Worm (Caenorhabditis elegans): ENCODE measurements around the gene cit-1.2.
"Not testable (repeated sequence)": the region's sequence is repeated elsewhere in the genome, so short reads cannot be mapped to it uniquely, and the experiment has no call there.

cit-1.2 gene

ce11 chrIII:8010260-8010822 lies at the start of gene cit-1.2:
TSS of gene cit-1.2 (plus strand) at chrIII:8010772.
- TF ChIP-seq ceh-13 (GFP tag; optimal IDR thresholded peaks at IDR 0.05), result no peak
- no peak for TF ChIP-seq flt-1 (GFP tag; IDR thresholded peaks at IDR 0.05)
- TF ChIP-seq ama-1 (optimal IDR thresholded peaks at IDR 0.05), result no peak
- TF ChIP-seq tra-4 (tag; optimal IDR thresholded peaks at IDR 0.05), result no peak
- TF ChIP-seq hnd-1 (tag; optimal IDR thresholded peaks at IDR 0.05), result no peak
- no peak for TF ChIP-seq ceh-36 (tag; optimal IDR thresholded peaks at IDR 0.05)
- no peak for TF ChIP-seq sea-1 (GFP tag; conservative IDR thresholded peaks at IDR 0.05)
- TF ChIP-seq tbx-11 (GFP tag; IDR thresholded peaks at IDR 0.05), result no peak
- no peak for TF ChIP-seq pes-1 (GFP tag; IDR thresholded peaks at IDR 0.05)
- no peak for TF ChIP-seq aly-1 (tag; optimal IDR thresholded peaks at IDR 0.05)
- no peak for TF ChIP-seq hmbx-1 (tag; optimal IDR thresholded peaks at IDR 0.05)
- TF ChIP-seq ets-7 (tag; optimal IDR thresholded peaks at IDR 0.05), result no peak
- TF ChIP-seq tbx-37 (GFP tag; conservative IDR thresholded peaks at IDR 0.05), result no peak
- no peak for TF ChIP-seq scrt-1 (GFP tag; IDR thresholded peaks at IDR 0.05)
- no peak for TF ChIP-seq hmg-4 (GFP tag; optimal IDR thresholded peaks at IDR 0.05)
- TF ChIP-seq B0310.2 (tag; optimal IDR thresholded peaks at IDR 0.05), result no peak
- no peak for TF ChIP-seq F13C5.2 (tag; optimal IDR thresholded peaks at IDR 0.05)

ce11 chrIII:7962641-7963040 lies 47.9 kb upstream of the cit-1.2 start, which contains the start of gene F54H12.4:
TSS of gene F54H12.4 (minus strand) at chrIII:7962741.
- TF ChIP-seq ets-7 (tag; optimal IDR thresholded peaks at IDR 0.05); sea-1 (GFP tag; conservative IDR thresholded peaks at IDR 0.05); ama-1 (optimal IDR thresholded peaks at IDR 0.05): not testable (repeated sequence)

DNA sequence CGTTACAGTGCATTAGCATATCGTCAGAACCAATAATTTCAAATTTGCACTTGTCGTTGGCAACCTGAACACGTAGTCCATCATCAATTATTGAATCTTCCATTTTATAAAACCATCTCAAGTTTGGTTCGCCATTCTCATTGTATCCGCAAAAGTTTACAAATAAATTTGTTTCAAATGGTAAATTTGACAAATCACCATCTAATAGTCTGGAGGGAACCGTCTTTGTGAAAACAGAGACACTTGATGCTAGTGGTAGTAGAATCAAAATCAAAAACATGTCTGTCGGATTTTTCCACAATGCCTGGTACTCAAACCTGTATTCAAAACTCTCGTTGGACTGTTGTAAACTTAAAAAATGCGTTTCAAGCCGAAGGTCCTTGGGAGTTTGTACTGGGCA lies 46.3 kb upstream of the cit-1.2 start, which contains the start of gene F54H12.2:
TSS of gene F54H12.2 (plus strand) at position 301 of the 400 bp plus-strand sequence.
- TF ChIP-seq pes-1 (GFP tag; IDR thresholded peaks at IDR 0.05); hnd-1 (tag; optimal IDR thresholded peaks at IDR 0.05); hmg-4 (GFP tag; optimal IDR thresholded peaks at IDR 0.05): not testable (repeated sequence)

DNA sequence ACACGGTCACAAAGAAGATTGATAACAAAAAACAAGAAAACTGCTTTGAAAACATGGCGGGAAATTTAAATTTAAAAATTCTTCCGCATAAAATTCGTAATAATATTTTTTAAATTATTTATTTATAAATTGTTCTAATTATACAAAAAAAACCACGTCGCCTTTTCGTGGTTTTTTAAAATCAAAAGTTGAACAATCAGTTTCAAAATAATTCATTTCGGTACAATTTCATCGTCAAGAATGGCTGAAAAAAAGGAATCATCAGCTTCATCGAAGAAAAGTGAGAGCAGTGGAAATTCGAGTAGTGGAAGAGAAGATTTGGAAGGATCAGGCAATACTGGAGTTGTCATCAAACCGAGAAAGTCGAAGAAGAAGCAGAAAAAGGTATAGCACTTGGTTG lies 41.5 kb upstream of the cit-1.2 start, which contains the start of the genes F54H12.8 and F54H12.7:
TSS of gene F54H12.8 (minus strand) at position 101 of the 400 bp plus-strand sequence.
TSS of gene F54H12.7 (plus strand) at position 229 of the 400 bp plus-strand sequence.
- no peak for TF ChIP-seq aly-1 (tag; optimal IDR thresholded peaks at IDR 0.05)
- no peak for TF ChIP-seq B0310.2 (tag; optimal IDR thresholded peaks at IDR 0.05)
- TF ChIP-seq tbx-11 (GFP tag; IDR thresholded peaks at IDR 0.05), result no peak
- TF ChIP-seq tbx-37 (GFP tag; conservative IDR thresholded peaks at IDR 0.05), result no peak

DNA sequence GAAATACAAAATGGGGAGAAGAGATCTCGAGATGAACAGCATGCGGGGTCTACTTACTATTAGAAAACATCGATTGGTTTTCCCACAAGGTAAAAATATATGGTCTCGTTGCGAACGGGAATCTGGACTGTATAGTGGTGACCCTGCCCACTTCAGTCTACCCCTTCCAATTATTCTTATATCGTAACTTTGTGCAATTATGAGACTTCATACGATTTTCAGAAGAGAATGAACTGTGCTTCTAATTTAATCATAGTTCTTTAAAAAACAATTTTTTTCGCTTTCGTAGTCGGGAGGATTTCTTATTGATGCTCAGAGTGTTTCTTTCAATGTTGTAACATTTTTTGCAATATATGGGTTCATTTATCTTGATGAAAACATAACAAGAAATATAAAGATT lies 38.5 kb upstream of the cit-1.2 start, which contains the start of gene F54H12.5:
TSS of gene F54H12.5 (minus strand) at position 101 of the 400 bp plus-strand sequence.
- TF ChIP-seq ceh-36 (tag; optimal IDR thresholded peaks at IDR 0.05) (no peak), ets-7 (tag; optimal IDR thresholded peaks at IDR 0.05) (no peak), flt-1 (GFP tag; IDR thresholded peaks at IDR 0.05) (no peak), ama-1 (optimal IDR thresholded peaks at IDR 0.05) (no peak), hnd-1 (tag; optimal IDR thresholded peaks at IDR 0.05) (no peak), sea-1 (GFP tag; conservative IDR thresholded peaks at IDR 0.05) (no peak), tbx-37 (GFP tag; conservative IDR thresholded peaks at IDR 0.05) (no peak), scrt-1 (GFP tag; IDR thresholded peaks at IDR 0.05) (no peak)

DNA sequence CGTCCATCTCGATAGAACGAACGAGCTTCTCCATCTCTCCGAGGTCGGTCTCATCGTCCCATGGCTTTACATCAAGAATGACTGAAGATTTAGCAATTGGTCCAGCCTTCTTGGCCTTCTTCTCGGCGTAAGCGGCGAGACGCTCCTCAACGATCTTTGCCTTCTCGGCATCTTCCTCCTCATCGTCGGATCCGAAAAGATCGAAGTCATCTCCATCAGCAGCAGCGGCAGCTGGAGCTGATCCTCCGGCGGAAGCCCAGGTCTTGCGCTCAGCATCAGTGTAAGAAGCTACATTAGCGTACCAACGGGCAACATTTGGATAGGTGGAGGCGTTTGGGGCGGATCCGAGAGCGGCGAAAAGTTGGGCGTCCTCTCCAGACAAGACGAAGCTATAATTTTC lies 37.9 kb upstream of the cit-1.2 start:
- TF ChIP-seq tbx-11 (GFP tag; IDR thresholded peaks at IDR 0.05) (no peak), scrt-1 (GFP tag; IDR thresholded peaks at IDR 0.05) (no peak), aly-1 (tag; optimal IDR thresholded peaks at IDR 0.05) (no peak), tbx-37 (GFP tag; conservative IDR thresholded peaks at IDR 0.05) (no peak), ceh-36 (tag; optimal IDR thresholded peaks at IDR 0.05) (no peak), flt-1 (GFP tag; IDR thresholded peaks at IDR 0.05) (no peak), B0310.2 (tag; optimal IDR thresholded peaks at IDR 0.05) (no peak), ceh-13 (GFP tag; optimal IDR thresholded peaks at IDR 0.05) (no peak), hmg-4 (GFP tag; optimal IDR thresholded peaks at IDR 0.05) (no peak), ama-1 (optimal IDR thresholded peaks at IDR 0.05) (no peak), pes-1 (GFP tag; IDR thresholded peaks at IDR 0.05) (no peak), ets-7 (tag; optimal IDR thresholded peaks at IDR 0.05) (no peak), F13C5.2 (tag; optimal IDR thresholded peaks at IDR 0.05) (no peak), hmbx-1 (tag; optimal IDR thresholded peaks at IDR 0.05) (no peak), tra-4 (tag; optimal IDR thresholded peaks at IDR 0.05) (no peak)

ce11 chrIII:7973201-7973767 lies 37.3 kb upstream of the cit-1.2 start, which contains the start of the genes eef-1B.1 and aco-2:
TSS of gene eef-1B.1 (minus strand) at chrIII:7973386.
TSS of gene aco-2 (plus strand) at chrIII:7973717.
- TF ChIP-seq F13C5.2 (tag; optimal IDR thresholded peaks at IDR 0.05) (peak; percentile 44), sea-1 (GFP tag; conservative IDR thresholded peaks at IDR 0.05) (no peak)

DNA sequence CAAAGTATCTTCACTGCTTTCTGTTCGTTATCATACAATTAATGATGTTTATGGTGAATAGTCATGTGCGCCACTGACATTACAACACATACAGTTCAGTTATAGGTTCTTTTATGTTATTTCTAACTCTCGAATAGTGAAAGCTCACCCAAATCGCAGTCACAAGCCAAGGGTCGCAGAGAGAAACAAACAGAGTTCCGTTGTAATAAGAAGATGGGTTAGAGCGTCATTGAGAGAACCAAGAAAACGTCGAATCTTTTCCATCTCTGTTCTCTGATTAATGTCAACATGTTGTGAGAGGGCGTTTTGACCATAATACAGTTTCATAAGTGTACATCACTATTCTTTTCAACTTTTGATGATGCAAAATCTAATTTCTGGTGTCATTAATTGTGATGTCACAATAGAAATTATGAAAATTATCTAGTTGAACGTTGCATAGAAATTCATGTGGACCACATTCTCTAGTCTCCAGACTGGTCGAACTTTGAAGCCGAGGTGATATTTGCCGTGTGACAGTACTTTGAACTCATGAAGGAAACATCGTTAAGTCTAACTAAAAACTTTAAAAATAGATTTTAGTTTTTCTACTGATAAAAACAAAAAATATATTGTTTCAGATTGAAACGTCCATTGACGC lies 36.5 kb upstream of the cit-1.2 start:
- no peak for TF ChIP-seq tbx-37 (GFP tag; conservative IDR thresholded peaks at IDR 0.05)
- no peak for TF ChIP-seq hmg-4 (GFP tag; optimal IDR thresholded peaks at IDR 0.05)
- no peak for TF ChIP-seq scrt-1 (GFP tag; IDR thresholded peaks at IDR 0.05)
- TF ChIP-seq aly-1 (tag; optimal IDR thresholded peaks at IDR 0.05), result no peak
- TF ChIP-seq tra-4 (tag; optimal IDR thresholded peaks at IDR 0.05), result no peak
- TF ChIP-seq ceh-13 (GFP tag; optimal IDR thresholded peaks at IDR 0.05), result no peak
- TF ChIP-seq ceh-36 (tag; optimal IDR thresholded peaks at IDR 0.05), result no peak
- TF ChIP-seq pes-1 (GFP tag; IDR thresholded peaks at IDR 0.05), result no peak
- TF ChIP-seq tbx-11 (GFP tag; IDR thresholded peaks at IDR 0.05), result no peak
- TF ChIP-seq ama-1 (optimal IDR thresholded peaks at IDR 0.05), result no peak
- TF ChIP-seq hnd-1 (tag; optimal IDR thresholded peaks at IDR 0.05), result no peak
- TF ChIP-seq ets-7 (tag; optimal IDR thresholded peaks at IDR 0.05), result no peak
- no peak for TF ChIP-seq B0310.2 (tag; optimal IDR thresholded peaks at IDR 0.05)
